Fruit fly (Drosophila melanogaster) whole organism, adult: Measurements from ENCODE around the gene Kaz.

Source experiments
- CG11617 ChIP-seq: fragments of 200-800 bp; sonication (Bioruptor generic); optimal IDR thresholded peaks from 2 replicates; lab custom pipeline; 2017; ENCODE audit warnings: mild to moderate bottlenecking, missing biosample characterization, missing genetic modification reagents, missing genetic modification characterization
- CG1620 ChIP-seq: fragments of 200-800 bp; sonication (Bioruptor generic); optimal IDR thresholded peaks from 2 replicates; lab custom pipeline; 2016; ENCODE audit warnings: missing biosample characterization, missing genetic modification characterization
- CG33017 ChIP-seq: fragments of 200-800 bp; sonication (Bioruptor generic); optimal IDR thresholded peaks from 2 replicates; lab custom pipeline; 2018; ENCODE audit warnings: missing biosample characterization, mild to moderate bottlenecking, missing genetic modification characterization, moderate library complexity
- Crg-1 ChIP-seq: fragments of 200-800 bp; sonication (Bioruptor generic); optimal IDR thresholded peaks from 2 replicates; lab custom pipeline; 2016; ENCODE audit warnings: missing biosample characterization, missing genetic modification characterization
- cic ChIP-seq: fragments of 200-800 bp; sonication (Bioruptor generic); optimal IDR thresholded peaks from 2 replicates; lab custom pipeline; 2017; ENCODE audit warnings: missing biosample characterization, mild to moderate bottlenecking, missing genetic modification characterization, moderate library complexity
- ovo ChIP-seq: fragments of 200-800 bp; sonication (Bioruptor generic); optimal IDR thresholded peaks from 2 replicates; lab custom pipeline; 2016; ENCODE audit warnings: missing biosample characterization, missing genetic modification characterization
- pad ChIP-seq: fragments of 200-800 bp; sonication (Bioruptor generic); optimal IDR thresholded peaks from 3 replicates; lab custom pipeline; 2017; ENCODE audit warnings: missing biosample characterization, missing genetic modification characterization, mild to moderate bottlenecking, moderate library complexity, missing genetic modification reagents
- toe ChIP-seq: fragments of 200-800 bp; sonication (Bioruptor generic); optimal IDR thresholded peaks from 2 replicates; lab custom pipeline; 2016; ENCODE audit warnings: missing biosample characterization, missing genetic modification characterization

DNA sequence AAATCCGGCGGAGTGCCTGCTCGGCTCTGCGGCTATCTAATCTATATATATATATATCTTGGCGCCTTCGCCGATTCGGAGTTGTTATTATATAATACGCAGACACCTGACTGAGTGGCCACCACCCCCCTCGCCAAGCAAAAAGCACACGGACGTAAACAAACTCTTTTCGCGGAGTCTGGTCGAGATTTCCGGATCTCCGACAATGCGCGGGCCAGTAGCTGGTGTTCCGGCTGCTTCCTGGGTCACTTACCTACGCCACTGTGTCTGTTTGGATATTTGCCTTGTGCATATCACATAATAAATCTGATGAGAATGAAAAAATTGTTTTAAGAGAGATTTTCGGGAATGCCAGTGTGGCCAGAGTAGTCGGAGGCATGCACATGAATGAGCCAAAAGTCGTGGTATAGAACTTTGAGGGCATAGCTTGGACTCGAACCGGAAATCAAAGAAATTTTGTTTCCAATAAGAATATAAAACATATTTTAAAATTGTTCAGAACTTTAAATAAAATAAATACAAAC is 42.7 kb downstream of the Kaz start, which contains the start of gene CG5805:
- TF ChIP-seq toe (GFP tag; lab: Kevin White, UChicago) (peak; percentile 84), cic (GFP tag; lab: Kevin White, UChicago) (peak; percentile 11), CG33017 (tag; lab: Kevin White, UChicago) (peak; percentile 51), CG1620 (GFP tag; lab: Kevin White, UChicago) (peak; percentile 74), Crg-1 (GFP tag; lab: Kevin White, UChicago) (peak; percentile 73), ovo (GFP tag; lab: Kevin White, UChicago) (peak; percentile 52), pad (GFP tag; lab: Kevin White, UChicago) (peak; percentile 65), CG11617 (GFP tag; lab: Kevin White, UChicago) (peak; percentile 78)
